Worm (Caenorhabditis elegans) whole organism, early embryonic: ENCODE measurements around the gene F59B1.8.

ENCODE experiments used
- aly-1 ChIP-seq: sonication (generic microtip); optimal IDR thresholded peaks from 2 replicates; lab custom pipeline; 2016; ENCODE audit warnings: missing genetic modification characterization, missing compliant biosample characterization
- ama-1 ChIP-seq: fragments of 150-350 bp; optimal IDR thresholded peaks from 2 replicates; lab custom pipeline; 2014
- ceh-13 ChIP-seq: fragments of 200-800 bp; sonication (Bioruptor generic); optimal IDR thresholded peaks from 2 replicates; lab custom pipeline; 2018; ENCODE audit warnings: mild to moderate bottlenecking, missing genetic modification characterization, missing compliant biosample characterization
- ets-7 ChIP-seq: sonication (generic microtip); optimal IDR thresholded peaks from 2 replicates; lab custom pipeline; 2016; ENCODE audit warnings: missing genotype, missing genetic modification characterization, missing compliant biosample characterization
- hmg-4 ChIP-seq: fragments of 200-800 bp; sonication (Bioruptor generic); optimal IDR thresholded peaks from 2 replicates; lab custom pipeline; 2018; ENCODE audit warnings: mild to moderate bottlenecking, missing genetic modification characterization, missing compliant biosample characterization
- pes-1 ChIP-seq: fragments of 200-800 bp; sonication (Bioruptor generic); IDR thresholded peaks from 2 replicates; pipeline ENCODE4 v1.3.6; 2022; ENCODE audit warnings: missing genetic modification reagents, missing genetic modification characterization, missing compliant biosample characterization
- tbx-37 ChIP-seq: fragments of 200-800 bp; sonication (Bioruptor generic); conservative IDR thresholded peaks from 2 replicates; pipeline ENCODE4 v1.3.6; 2022; ENCODE audit warnings: missing genetic modification reagents, missing genetic modification characterization, missing compliant biosample characterization

ce11 chrV:3670499-3670898 lies 26.5 kb upstream of the F59B1.8 start, which contains the start of gene Y39H10B.3:
- TF ChIP-seq ceh-13 (GFP tag; lab: Kevin White, UChicago) (no peak), pes-1 (GFP tag; lab: Robert Waterston, UW) (no peak), aly-1 (tag; lab: Kevin White, UChicago) (no peak), hmg-4 (GFP tag; lab: Kevin White, UChicago) (no peak), ets-7 (tag; lab: Kevin White, UChicago) (no peak), tbx-37 (GFP tag; lab: Robert Waterston, UW) (no peak), ama-1 (lab: Kevin White, UChicago) (no peak)
